Worm (Caenorhabditis elegans): ENCODE results near the gene F46B6.9.
A peak's percentile ranks its signal among the peaks of the same experiment; 100 is the strongest.

The F46B6.9 gene

ce11 chrV:9789657-9790261, 6.9 kb upstream of the F46B6.9 start, which contains the start of gene ztf-7 (continued):
- TF ChIP-seq C38D4.7 (GFP tag; optimal IDR thresholded peaks at IDR 0.05) (no peak), pqm-1 (tag; optimal IDR thresholded peaks at IDR 0.05) (no peak), elt-4 (tag; optimal IDR thresholded peaks at IDR 0.05) (no peak), lim-6 (tag; optimal IDR thresholded peaks at IDR 0.05) (no peak), T23F11.4 (GFP tag; optimal IDR thresholded peaks at IDR 0.05) (no peak), F13H6.1 (tag; optimal IDR thresholded peaks at IDR 0.05) (no peak), fax-1 (tag; optimal IDR thresholded peaks at IDR 0.05) (no peak), pha-2 (tag; optimal IDR thresholded peaks at IDR 0.05) (no peak), madf-2 (tag; optimal IDR thresholded peaks at IDR 0.05) (no peak), ceh-34 (tag; optimal IDR thresholded peaks at IDR 0.05) (peak; percentile 4), hlh-8 (tag; optimal IDR thresholded peaks at IDR 0.05) (no peak), Y22D7AL.16 (tag; optimal IDR thresholded peaks at IDR 0.05) (no peak), mec-3 (tag; optimal IDR thresholded peaks at IDR 0.05; ENCODE audit: borderline replicate concordance) (no peak), che-1 (tag; optimal IDR thresholded peaks at IDR 0.05) (no peak), ceh-24 (tag; optimal IDR thresholded peaks at IDR 0.05) (no peak), ztf-16 (tag; optimal IDR thresholded peaks at IDR 0.05) (no peak), fkh-6 (tag; optimal IDR thresholded peaks at IDR 0.05) (no peak), fkh-10 (GFP tag; optimal IDR thresholded peaks at IDR 0.05) (no peak), ceh-45 (GFP tag; IDR thresholded peaks at IDR 0.05) (no peak), elt-2 (tag; optimal IDR thresholded peaks at IDR 0.05) (no peak), hlh-6 (tag; optimal IDR thresholded peaks at IDR 0.05) (no peak), odd-2 (tag; optimal IDR thresholded peaks at IDR 0.05) (no peak), ceh-30 (tag; optimal IDR thresholded peaks at IDR 0.05) (peak; percentile 42), tbx-2 (tag; optimal IDR thresholded peaks at IDR 0.05) (peak; percentile 68)

ce11 chrV:9791332-9791731, 5.3 kb upstream of the F46B6.9 start, which contains the start of gene lipl-2:
Gene lipl-2 (plus strand): TSS chrV:9791567.
- TF ChIP-seq unc-42 (tag; optimal IDR thresholded peaks at IDR 0.05) (no peak), pha-2 (tag; optimal IDR thresholded peaks at IDR 0.05) (no peak), pag-3 (tag; optimal IDR thresholded peaks at IDR 0.05; ENCODE audit: borderline replicate concordance) (no peak), sox-2 (GFP tag; IDR thresholded peaks at IDR 0.05) (no peak), fkh-10 (GFP tag; optimal IDR thresholded peaks at IDR 0.05) (no peak), che-1 (tag; optimal IDR thresholded peaks at IDR 0.05) (no peak), odd-2 (tag; optimal IDR thresholded peaks at IDR 0.05) (no peak), elt-2 (tag; optimal IDR thresholded peaks at IDR 0.05) (no peak), ceh-19 (GFP tag; optimal IDR thresholded peaks at IDR 0.05) (no peak), C08G9.2 (tag; optimal IDR thresholded peaks at IDR 0.05) (no peak), madf-2 (tag; optimal IDR thresholded peaks at IDR 0.05) (no peak), tbx-2 (tag; optimal IDR thresholded peaks at IDR 0.05) (no peak), unc-86 (tag; optimal IDR thresholded peaks at IDR 0.05) (no peak), C38D4.7 (GFP tag; optimal IDR thresholded peaks at IDR 0.05) (no peak), ceh-2 (tag; optimal IDR thresholded peaks at IDR 0.05) (no peak), ets-4 (tag; optimal IDR thresholded peaks at IDR 0.05) (no peak)

- TF ChIP-seq K02D7.2 (tag; optimal IDR thresholded peaks at IDR 0.05) = no peak
- TF ChIP-seq ceh-14 (tag; optimal IDR thresholded peaks at IDR 0.05) = no peak
- no peak for TF ChIP-seq ceh-24 (tag; optimal IDR thresholded peaks at IDR 0.05)
- TF ChIP-seq ceh-9 (tag; optimal IDR thresholded peaks at IDR 0.05) = no peak
- no peak for TF ChIP-seq npax-4 (tag; optimal IDR thresholded peaks at IDR 0.05)
- TF ChIP-seq ceh-19 (GFP tag; optimal IDR thresholded peaks at IDR 0.05) = no peak
- TF ChIP-seq elt-4 (tag; optimal IDR thresholded peaks at IDR 0.05) = no peak
- TF ChIP-seq sox-2 (GFP tag; IDR thresholded peaks at IDR 0.05) = no peak
- no peak for TF ChIP-seq pha-4 (tag; optimal IDR thresholded peaks at IDR 0.05)
- no peak for TF ChIP-seq lin-11 (tag; optimal IDR thresholded peaks at IDR 0.05)
- TF ChIP-seq Y22D7AL.16 (tag; optimal IDR thresholded peaks at IDR 0.05) = no peak
- TF ChIP-seq nhr-232 (tag; optimal IDR thresholded peaks at IDR 0.05) = no peak
- no peak for TF ChIP-seq pqm-1 (tag; optimal IDR thresholded peaks at IDR 0.05)
- no peak for TF ChIP-seq ceh-22 (tag; optimal IDR thresholded peaks at IDR 0.05)
These were observed 1.7 kb upstream of the F46B6.9 start for ce11 chrV:9794997-9795396.
